Fruit fly (Drosophila melanogaster) whole organism, embryonic: ENCODE data around the gene CG11768.
A peak's percentile ranks its signal among the peaks of the same experiment; 100 is the strongest.

ENCODE experiments used
- BEAF-32 ChIP-seq: fragments of 200-800 bp; sonication (Bioruptor generic); optimal IDR thresholded peaks from 3 replicates; lab custom pipeline; 2017; ENCODE audit warnings: missing biosample characterization, missing genetic modification characterization, mild to moderate bottlenecking, moderate library complexity, missing genetic modification reagents
- CG10274 ChIP-seq: fragments of 200-800 bp; sonication (Bioruptor generic); optimal IDR thresholded peaks from 3 replicates; lab custom pipeline; 2017; ENCODE audit warnings: missing biosample characterization, mild to moderate bottlenecking, missing genetic modification characterization
- CG10366 ChIP-seq: fragments of 200-800 bp; sonication (Bioruptor generic); IDR thresholded peaks from 2 replicates; pipeline ENCODE4 v1.3.6; 2022; ENCODE audit warnings: missing biosample characterization, missing genetic modification characterization
- CG10543 ChIP-seq: fragments of 200-800 bp; sonication (Bioruptor generic); optimal IDR thresholded peaks from 3 replicates; lab custom pipeline; 2017; ENCODE audit warnings: missing biosample characterization, mild to moderate bottlenecking, missing genetic modification characterization, moderate library complexity
- CG11456 ChIP-seq: fragments of 200-800 bp; sonication (Bioruptor generic); IDR thresholded peaks from 3 replicates; pipeline ENCODE4 v1.3.6; 2022; ENCODE audit warnings: missing biosample characterization, missing genetic modification characterization
- CG11696 ChIP-seq: fragments of 200-800 bp; sonication (Bioruptor generic); IDR thresholded peaks from 2 replicates; pipeline ENCODE4 v1.3.6; 2022; ENCODE audit warnings: missing biosample characterization, missing genetic modification characterization
- CG12104 ChIP-seq: fragments of 200-800 bp; sonication (Bioruptor generic); optimal IDR thresholded peaks from 3 replicates; lab custom pipeline; 2016; ENCODE audit warnings: missing biosample characterization, missing genetic modification characterization
- CG12236 ChIP-seq: fragments of 200-800 bp; sonication (Bioruptor generic); optimal IDR thresholded peaks from 2 replicates; lab custom pipeline; 2016; ENCODE audit warnings: missing biosample characterization, missing genetic modification characterization
- CG13287 ChIP-seq: fragments of 200-800 bp; sonication (Bioruptor generic); IDR thresholded peaks from 2 replicates; pipeline ENCODE4 v1.3.6; 2022; ENCODE audit warnings: missing biosample characterization, missing genetic modification characterization; ENCODE audit not compliant: partially characterized antibody
- CG13894 ChIP-seq: fragments of 200-800 bp; sonication (Bioruptor generic); optimal IDR thresholded peaks from 3 replicates; lab custom pipeline; 2018; ENCODE audit warnings: missing biosample characterization, mild to moderate bottlenecking, missing genetic modification characterization, moderate library complexity
- CG14860 ChIP-seq: fragments of 200-800 bp; sonication (Bioruptor generic); IDR thresholded peaks from 3 replicates; pipeline ENCODE4 v1.3.6; 2022; ENCODE audit warnings: missing biosample characterization, missing genetic modification characterization; ENCODE audit not compliant: partially characterized antibody
- CG17612 ChIP-seq: fragments of 200-800 bp; sonication (Bioruptor generic); IDR thresholded peaks from 2 replicates; pipeline ENCODE4 v1.3.6; 2022; ENCODE audit warnings: missing biosample characterization, missing genetic modification characterization
- CG1792 ChIP-seq: fragments of 200-800 bp; sonication (Bioruptor generic); optimal IDR thresholded peaks from 2 replicates; lab custom pipeline; 2016; ENCODE audit warnings: missing biosample characterization, missing genetic modification characterization
- CG1832 ChIP-seq: fragments of 200-800 bp; sonication (Bioruptor generic); optimal IDR thresholded peaks from 2 replicates; lab custom pipeline; 2017; ENCODE audit warnings: missing biosample characterization, mild to moderate bottlenecking, missing genetic modification characterization, inconsistent platforms
- CG30020 ChIP-seq: fragments of 200-800 bp; optimal IDR thresholded peaks from 2 replicates; lab custom pipeline; 2019; ENCODE audit warnings: missing biosample characterization, mild to moderate bottlenecking, missing genetic modification characterization, moderate library complexity
- CG32532 ChIP-seq: fragments of 200-800 bp; sonication (Bioruptor generic); IDR thresholded peaks from 2 replicates; pipeline ENCODE4 v1.3.6; 2022; ENCODE audit warnings: missing biosample characterization, missing genetic modification characterization
- CG3407 ChIP-seq: fragments of 200-800 bp; sonication (Bioruptor generic); optimal IDR thresholded peaks from 2 replicates; lab custom pipeline; 2018; ENCODE audit warnings: missing biosample characterization, mild to moderate bottlenecking, missing genetic modification characterization
- CG3847 ChIP-seq: fragments of 200-800 bp; sonication (Bioruptor generic); IDR thresholded peaks from 2 replicates; pipeline ENCODE4 v1.3.6; 2022; ENCODE audit warnings: missing biosample characterization, missing genetic modification characterization
- CG4617 ChIP-seq: fragments of 200-800 bp; sonication (Bioruptor generic); optimal IDR thresholded peaks from 3 replicates; lab custom pipeline; 2016; ENCODE audit warnings: missing biosample characterization, missing genetic modification characterization, borderline replicate concordance
- CG6254 ChIP-seq: fragments of 200-800 bp; sonication (Bioruptor generic); optimal IDR thresholded peaks from 3 replicates; lab custom pipeline; 2017; ENCODE audit warnings: mild to moderate bottlenecking, missing biosample characterization, missing genetic modification reagents, missing genetic modification characterization
- CG6791 ChIP-seq: fragments of 200-800 bp; sonication (Bioruptor generic); IDR thresholded peaks from 3 replicates; pipeline ENCODE4 v1.3.6; 2022; ENCODE audit warnings: missing biosample characterization, missing genetic modification characterization; ENCODE audit not compliant: partially characterized antibody
- CG9727 ChIP-seq: fragments of 200-800 bp; sonication (Bioruptor generic); optimal IDR thresholded peaks from 3 replicates; lab custom pipeline; 2017; ENCODE audit warnings: missing biosample characterization, mild to moderate bottlenecking, missing genetic modification characterization
- CG9932 ChIP-seq: fragments of 200-800 bp; sonication (Bioruptor generic); IDR thresholded peaks from 2 replicates; pipeline ENCODE4 v1.3.6; 2022; ENCODE audit warnings: missing biosample characterization, missing genetic modification characterization
- Camta ChIP-seq: fragments of 200-800 bp; sonication (Bioruptor generic); optimal IDR thresholded peaks from 2 replicates; lab custom pipeline; 2016; ENCODE audit warnings: missing biosample characterization, missing genetic modification characterization
- Dfd ChIP-seq, 2 experiments: fragments of >200 bp; optimal IDR thresholded peaks; 2 replicates each; lab custom pipeline; 2017; ENCODE audit warnings: missing biosample characterization in 2 of 2, missing genetic modification characterization in 2 of 2
- Dref ChIP-seq: fragments of 200-800 bp; sonication (Bioruptor generic); IDR thresholded peaks from 2 replicates; pipeline ENCODE4 v1.3.6; 2022; ENCODE audit warnings: missing biosample characterization, missing genetic modification characterization
- E2f1 ChIP-seq: fragments of 200-800 bp; sonication (Bioruptor generic); IDR thresholded peaks from 2 replicates; pipeline ENCODE4 v1.3.6; 2022; ENCODE audit warnings: missing biosample characterization, missing genetic modification characterization
- Hr39 ChIP-seq: fragments of >200 bp; optimal IDR thresholded peaks from 2 replicates; lab custom pipeline; 2017
- MBD-R2 ChIP-seq: fragments of 200-800 bp; sonication (Bioruptor generic); IDR thresholded peaks from 2 replicates; pipeline ENCODE4 v1.3.6; 2022; ENCODE audit warnings: missing biosample characterization, missing genetic modification characterization
- Max ChIP-seq: fragments of 200-800 bp; sonication (Bioruptor generic); optimal IDR thresholded peaks from 2 replicates; lab custom pipeline; 2016; ENCODE audit warnings: missing biosample characterization, mild to moderate bottlenecking, missing genetic modification characterization
- Sox100B ChIP-seq: fragments of 200-800 bp; sonication (Bioruptor generic); optimal IDR thresholded peaks from 3 replicates; lab custom pipeline; 2018; ENCODE audit warnings: missing biosample characterization, mild to moderate bottlenecking, missing genetic modification characterization
- bbx ChIP-seq: fragments of 200-800 bp; sonication (Bioruptor generic); IDR thresholded peaks from 2 replicates; pipeline ENCODE4 v1.3.6; 2022; ENCODE audit warnings: missing biosample characterization, missing genetic modification characterization; ENCODE audit not compliant: partially characterized antibody
- bigmax ChIP-seq: fragments of 200-800 bp; sonication (Bioruptor generic); optimal IDR thresholded peaks from 2 replicates; lab custom pipeline; 2018; ENCODE audit warnings: missing biosample characterization, mild to moderate bottlenecking, missing genetic modification characterization
- caup ChIP-seq: fragments of 200-800 bp; sonication (Bioruptor generic); optimal IDR thresholded peaks from 3 replicates; lab custom pipeline; 2017; ENCODE audit warnings: missing biosample characterization, mild to moderate bottlenecking, missing genetic modification characterization, moderate library complexity; ENCODE audit not compliant: severe bottlenecking
- crol ChIP-seq: fragments of 200-800 bp; sonication (Bioruptor generic); IDR thresholded peaks from 2 replicates; pipeline ENCODE4 v1.3.6; 2022; ENCODE audit warnings: missing biosample characterization, missing genetic modification characterization
- ems ChIP-seq: fragments of 200-800 bp; sonication (Bioruptor generic); optimal IDR thresholded peaks from 3 replicates; lab custom pipeline; 2016; ENCODE audit warnings: missing biosample characterization, missing genetic modification characterization
- exex ChIP-seq: fragments of 200-800 bp; sonication (Bioruptor generic); optimal IDR thresholded peaks from 4 replicates; lab custom pipeline; 2018; ENCODE audit warnings: missing biosample characterization, mild to moderate bottlenecking, missing genetic modification characterization, moderate library complexity
- gcm ChIP-seq: fragments of 200-800 bp; sonication (Bioruptor generic); optimal IDR thresholded peaks from 2 replicates; lab custom pipeline; 2019; ENCODE audit warnings: missing biosample characterization, mild to moderate bottlenecking, missing genetic modification characterization, moderate library complexity
- insv ChIP-seq, 2 experiments: fragments of 200-800 bp; sonication (Bioruptor generic); optimal IDR thresholded peaks; 3 replicates each; lab custom pipeline; 2016 to 2018; ENCODE audit warnings: missing biosample characterization in 2 of 2, missing genetic modification characterization in 2 of 2
- jigr1 ChIP-seq: fragments of 200-800 bp; sonication (Bioruptor generic); IDR thresholded peaks from 3 replicates; pipeline ENCODE4 v1.3.6; 2022; ENCODE audit warnings: missing biosample characterization, missing genetic modification characterization
- ken ChIP-seq: fragments of 200-800 bp; sonication (Bioruptor generic); IDR thresholded peaks from 3 replicates; pipeline ENCODE4 v1.3.6; 2022; ENCODE audit warnings: missing biosample characterization, missing genetic modification characterization
- mam ChIP-seq: fragments of 200-800 bp; sonication (Bioruptor generic); optimal IDR thresholded peaks from 3 replicates; lab custom pipeline; 2016; ENCODE audit warnings: missing biosample characterization, missing genetic modification characterization
- pita ChIP-seq: fragments of 200-800 bp; sonication (Bioruptor generic); optimal IDR thresholded peaks from 2 replicates; lab custom pipeline; 2017; ENCODE audit warnings: missing biosample characterization, mild to moderate bottlenecking, missing genetic modification characterization
- pros ChIP-seq: fragments of 200-800 bp; sonication (Bioruptor generic); optimal IDR thresholded peaks from 3 replicates; lab custom pipeline; 2019; ENCODE audit warnings: missing biosample characterization, mild to moderate bottlenecking, missing genetic modification characterization, moderate library complexity
- sqz ChIP-seq: fragments of 200-800 bp; sonication (Bioruptor generic); optimal IDR thresholded peaks from 3 replicates; lab custom pipeline; 2018; ENCODE audit warnings: missing biosample characterization, mild to moderate bottlenecking, missing genetic modification characterization
- unc-4 ChIP-seq: fragments of 200-800 bp; sonication (Bioruptor generic); IDR thresholded peaks from 2 replicates; pipeline ENCODE4 v1.3.6; 2022; ENCODE audit warnings: missing biosample characterization, missing genetic modification characterization; ENCODE audit not compliant: partially characterized antibody
- wor ChIP-seq: fragments of 200-800 bp; sonication (Bioruptor generic); IDR thresholded peaks from 2 replicates; pipeline ENCODE4 v1.3.6; 2022; ENCODE audit warnings: missing biosample characterization, missing genetic modification characterization
- zen ChIP-seq: fragments of 200-800 bp; sonication (Bioruptor generic); optimal IDR thresholded peaks from 3 replicates; lab custom pipeline; 2018; ENCODE audit warnings: missing biosample characterization, mild to moderate bottlenecking, missing genetic modification characterization, moderate library complexity
- zf30C ChIP-seq: fragments of 200-800 bp; sonication (Bioruptor generic); optimal IDR thresholded peaks from 3 replicates; lab custom pipeline; 2018; ENCODE audit warnings: missing biosample characterization, mild to moderate bottlenecking, missing genetic modification characterization

CG11768 gene

dm6 chr3R:8731597-8732263, 36.3 kb downstream of the CG11768 start, which contains the start of the genes M1BP and CG8202 (continued):
- TF ChIP-seq CG14860 (GFP tag; lab: Robert Waterston, UW) (no peak), crol (GFP tag; lab: Robert Waterston, UW) (no peak), zf30C (GFP tag; lab: Kevin White, UChicago) (no peak), zen (peak; percentile 83), CG30020 (peak; percentile 85), CG11696 (GFP tag; lab: Robert Waterston, UW) (0 out of 2 replicates have a peak, but pooled peaks have one; percentile 15), CG10366 (GFP tag; lab: Robert Waterston, UW) (peak; percentile 70), Dfd (GFP tag; optimal IDR thresholded peaks at IDR 0.05; lab: Kevin White, UChicago) (no peak), CG6254 (GFP tag; lab: Kevin White, UChicago) (peak; percentile 75), CG1832 (GFP tag; lab: Kevin White, UChicago) (no peak), wor (GFP tag; lab: Robert Waterston, UW) (peak; percentile 56), bigmax (GFP tag; lab: Kevin White, UChicago) (no peak), jigr1 (0 out of 3 replicates have a peak, but pooled peaks have one; percentile 42), CG10543 (GFP tag; lab: Kevin White, UChicago) (peak; percentile 96), CG12236 (no peak), Camta (GFP tag; lab: Kevin White, UChicago) (peak; percentile 6), CG6791 (no peak), bbx (GFP tag; lab: Robert Waterston, UW) (no peak), CG17612 (GFP tag; lab: Robert Waterston, UW) (no peak), CG3407 (GFP tag; lab: Kevin White, UChicago) (peak; percentile 71), CG3847 (GFP tag; lab: Robert Waterston, UW) (peak; percentile 79), ems (GFP tag; lab: Kevin White, UChicago) (peak; percentile 27), sqz (no peak), CG10274 (no peak), Max (GFP tag; lab: Kevin White, UChicago) (peak; percentile 74), Sox100B (GFP tag; lab: Kevin White, UChicago) (peak; percentile 97), CG9932 (peak; percentile 82), caup (GFP tag; lab: Kevin White, UChicago) (peak; percentile 88), CG13287 (no peak), ken (GFP tag; lab: Robert Waterston, UW) (peak; percentile 78; the same call in 2 of the 3 replicates), CG13894 (tag; lab: Kevin White, UChicago) (no peak), mam (GFP tag; lab: Kevin White, UChicago) (peak; percentile 78), Dref (GFP tag; lab: Robert Waterston, UW) (no peak), E2f1 (GFP tag; lab: Robert Waterston, UW) (peak; percentile 73; the same call in 1 of the 2 replicates), CG11456 (GFP tag; lab: Robert Waterston, UW) (peak; percentile 83), pros (GFP tag; lab: Kevin White, UChicago) (peak; percentile 38), pita (no peak), exex (tag; lab: Kevin White, UChicago) (peak; percentile 66), MBD-R2 (peak; percentile 74), CG4617 (GFP tag; lab: Kevin White, UChicago) (peak; percentile 54), CG9727 (GFP tag; lab: Kevin White, UChicago) (peak; percentile 96), unc-4 (GFP tag; lab: Robert Waterston, UW) (no peak), insv (GFP tag; optimal IDR thresholded peaks at IDR 0.05; lab: Kevin White, UChicago) (peak in 1 of 2 experiments; percentile 74), BEAF-32 (GFP tag; lab: Kevin White, UChicago) (no peak), CG32532 (peak; percentile 85), CG12104 (GFP tag; lab: Kevin White, UChicago) (peak; percentile 87), CG1792 (GFP tag; lab: Kevin White, UChicago) (peak; percentile 31), gcm (GFP tag; lab: Kevin White, UChicago) (peak; percentile 94), Hr39 (no peak)
